Worm (Caenorhabditis elegans) whole organism, L4/young adult: ENCODE results near the gene sri-57.

ENCODE experiments used
- W03F9.2 ChIP-seq: fragments of 150-350 bp; optimal IDR thresholded peaks from 2 replicates; lab custom pipeline; 2014; ENCODE audit warnings: missing biosample characterization, missing genetic modification characterization
- dao-5 ChIP-seq: sonication (generic microtip); optimal IDR thresholded peaks from 2 replicates; lab custom pipeline; 2016; ENCODE audit warnings: missing genotype, missing genetic modification characterization, moderate library complexity, missing compliant biosample characterization
- him-1 ChIP-seq: sonication (generic microtip); optimal IDR thresholded peaks from 2 replicates; lab custom pipeline; 2016; ENCODE audit warnings: missing genotype, missing genetic modification reagents, missing genetic modification characterization, missing compliant biosample characterization

- TF ChIP-seq him-1 (tag; lab: Kevin White, UChicago) (no peak), dao-5 (no peak), W03F9.2 (no peak)
These were observed 49.8 kb upstream of the sri-57 start for ce11 chrII:2721992-2722391.
